Fruit fly (Drosophila melanogaster) whole organism, embryonic: Measurements from ENCODE around the gene CG18563.

Experiments
- ATbp ChIP-seq: fragments of 200-800 bp; sonication (Bioruptor generic); optimal IDR thresholded peaks from 2 replicates; lab custom pipeline; 2017; ENCODE audit warnings: missing biosample characterization, mild to moderate bottlenecking, missing genetic modification characterization, missing genetic modification reagents
- Ada2b ChIP-seq: fragments of 200-800 bp; sonication (Bioruptor generic); IDR thresholded peaks from 2 replicates; pipeline ENCODE4 v1.3.6; 2022; ENCODE audit warnings: missing biosample characterization, missing genetic modification characterization
- Asciz ChIP-seq: fragments of 200-800 bp; sonication (Bioruptor generic); optimal IDR thresholded peaks from 2 replicates; lab custom pipeline; 2017; ENCODE audit warnings: missing biosample characterization, mild to moderate bottlenecking, missing genetic modification characterization, missing genetic modification reagents
- CG10654 ChIP-seq: fragments of 200-800 bp; sonication (Bioruptor generic); optimal IDR thresholded peaks from 2 replicates; lab custom pipeline; 2016; ENCODE audit warnings: missing biosample characterization, missing genetic modification characterization
- CG11398 ChIP-seq: fragments of 200-800 bp; sonication (Bioruptor generic); optimal IDR thresholded peaks from 2 replicates; lab custom pipeline; 2016; ENCODE audit warnings: missing biosample characterization, missing genetic modification characterization
- CG11723 ChIP-seq: fragments of 200-800 bp; sonication (Bioruptor generic); optimal IDR thresholded peaks from 2 replicates; lab custom pipeline; 2017; ENCODE audit warnings: missing biosample characterization, mild to moderate bottlenecking, missing genetic modification characterization
- CG12236 ChIP-seq: fragments of 200-800 bp; sonication (Bioruptor generic); optimal IDR thresholded peaks from 2 replicates; lab custom pipeline; 2016; ENCODE audit warnings: missing biosample characterization, missing genetic modification characterization
- CG13123 ChIP-seq: fragments of 200-800 bp; sonication (Bioruptor generic); optimal IDR thresholded peaks from 2 replicates; lab custom pipeline; 2016; ENCODE audit warnings: missing biosample characterization, missing genetic modification characterization
- CG14710 ChIP-seq: fragments of 200-800 bp; sonication (Bioruptor generic); optimal IDR thresholded peaks from 3 replicates; lab custom pipeline; 2019; ENCODE audit warnings: missing biosample characterization, mild to moderate bottlenecking, missing genetic modification characterization, moderate library complexity
- CG17328 ChIP-seq: fragments of 200-800 bp; sonication (Bioruptor generic); IDR thresholded peaks from 2 replicates; pipeline ENCODE4 v1.3.6; 2022; ENCODE audit warnings: missing biosample characterization, missing genetic modification characterization
- CG17612 ChIP-seq: fragments of 200-800 bp; sonication (Bioruptor generic); IDR thresholded peaks from 2 replicates; pipeline ENCODE4 v1.3.6; 2022; ENCODE audit warnings: missing biosample characterization, missing genetic modification characterization
- CG18011 ChIP-seq: fragments of 200-800 bp; sonication (Bioruptor generic); optimal IDR thresholded peaks from 2 replicates; lab custom pipeline; 2017; ENCODE audit warnings: missing biosample characterization, missing genetic modification characterization, mild to moderate bottlenecking, moderate library complexity, missing genotype
- CG18599 ChIP-seq: fragments of 200-800 bp; sonication (Bioruptor generic); optimal IDR thresholded peaks from 3 replicates; lab custom pipeline; 2017; ENCODE audit warnings: missing biosample characterization, missing genetic modification characterization, mild to moderate bottlenecking, moderate library complexity, missing genetic modification reagents
- CG2120 ChIP-seq: fragments of 200-800 bp; sonication (Bioruptor generic); optimal IDR thresholded peaks from 3 replicates; lab custom pipeline; 2016; ENCODE audit warnings: missing biosample characterization, missing genetic modification characterization
- CG31365 ChIP-seq: fragments of 200-800 bp; sonication (Bioruptor generic); optimal IDR thresholded peaks from 2 replicates; lab custom pipeline; 2018; ENCODE audit warnings: missing biosample characterization, mild to moderate bottlenecking, missing genetic modification characterization
- CG3281 ChIP-seq: fragments of 200-800 bp; sonication (Bioruptor generic); optimal IDR thresholded peaks from 3 replicates; lab custom pipeline; 2017; ENCODE audit warnings: missing biosample characterization, mild to moderate bottlenecking, missing genetic modification characterization
- CG34376 ChIP-seq: fragments of 200-800 bp; sonication (Bioruptor generic); optimal IDR thresholded peaks from 2 replicates; lab custom pipeline; 2018; ENCODE audit warnings: missing biosample characterization, mild to moderate bottlenecking, missing genetic modification characterization
- CG43689 ChIP-seq: fragments of 200-800 bp; sonication (Bioruptor generic); IDR thresholded peaks from 2 replicates; pipeline ENCODE4 v1.3.6; 2022; ENCODE audit warnings: missing biosample characterization, missing genetic modification characterization
- CG4617 ChIP-seq: fragments of 200-800 bp; sonication (Bioruptor generic); optimal IDR thresholded peaks from 3 replicates; lab custom pipeline; 2016; ENCODE audit warnings: missing biosample characterization, missing genetic modification characterization, borderline replicate concordance
- CG4707 ChIP-seq: fragments of 200-800 bp; sonication (Bioruptor generic); optimal IDR thresholded peaks from 2 replicates; lab custom pipeline; 2018; ENCODE audit warnings: missing biosample characterization, mild to moderate bottlenecking, missing genetic modification characterization, moderate library complexity
- CG5245 ChIP-seq: fragments of 200-800 bp; sonication (Bioruptor generic); optimal IDR thresholded peaks from 3 replicates; lab custom pipeline; 2016; ENCODE audit warnings: missing biosample characterization, missing genetic modification characterization
- CG7556 ChIP-seq: fragments of 200-800 bp; sonication (Bioruptor generic); optimal IDR thresholded peaks from 2 replicates; lab custom pipeline; 2017; ENCODE audit warnings: missing biosample characterization, mild to moderate bottlenecking, missing genetic modification characterization
- CG7839 ChIP-seq: fragments of 200-800 bp; sonication (Bioruptor generic); optimal IDR thresholded peaks from 3 replicates; lab custom pipeline; 2018; ENCODE audit warnings: missing biosample characterization, mild to moderate bottlenecking, missing genetic modification characterization, moderate library complexity
- CG7963 ChIP-seq: fragments of 200-800 bp; sonication (Bioruptor generic); IDR thresholded peaks from 3 replicates; pipeline ENCODE4 v1.3.6; 2022; ENCODE audit warnings: missing biosample characterization, missing genetic modification characterization; ENCODE audit not compliant: partially characterized antibody
- CG7987 ChIP-seq: fragments of 200-800 bp; sonication (Bioruptor generic); optimal IDR thresholded peaks from 2 replicates; lab custom pipeline; 2018; ENCODE audit warnings: missing biosample characterization, mild to moderate bottlenecking, missing genetic modification characterization, moderate library complexity
- CG8388 ChIP-seq: fragments of 200-800 bp; sonication (Bioruptor generic); optimal IDR thresholded peaks from 2 replicates; lab custom pipeline; 2019; ENCODE audit warnings: missing biosample characterization, mild to moderate bottlenecking, missing genetic modification characterization, moderate library complexity
- D19B ChIP-seq: fragments of 200-800 bp; sonication (Bioruptor generic); optimal IDR thresholded peaks from 2 replicates; lab custom pipeline; 2017; ENCODE audit warnings: missing biosample characterization, mild to moderate bottlenecking, missing genetic modification characterization
- Fer1 ChIP-seq: fragments of 200-800 bp; sonication (Bioruptor generic); optimal IDR thresholded peaks from 2 replicates; lab custom pipeline; 2017; ENCODE audit warnings: missing biosample characterization, mild to moderate bottlenecking, missing genetic modification characterization
- HHEX ChIP-seq: fragments of 200-800 bp; sonication (Bioruptor generic); optimal IDR thresholded peaks from 3 replicates; lab custom pipeline; 2017; ENCODE audit warnings: missing biosample characterization, mild to moderate bottlenecking, missing genetic modification characterization, missing genetic modification reagents
- Hsf ChIP-seq: fragments of 200-800 bp; sonication (Bioruptor generic); optimal IDR thresholded peaks from 3 replicates; lab custom pipeline; 2016; ENCODE audit warnings: missing biosample characterization, missing genetic modification characterization
- Jarid2 ChIP-seq: fragments of 200-800 bp; sonication (Bioruptor generic); optimal IDR thresholded peaks from 3 replicates; lab custom pipeline; 2017; ENCODE audit warnings: mild to moderate bottlenecking, missing biosample characterization, missing genetic modification reagents, missing genetic modification characterization
- Kr ChIP-seq: fragments of 200-800 bp; sonication (Bioruptor generic); optimal IDR thresholded peaks from 2 replicates; lab custom pipeline; 2017; ENCODE audit warnings: missing biosample characterization, mild to moderate bottlenecking, missing genetic modification characterization
- NC2α ChIP-seq: fragments of 200-800 bp; sonication (Bioruptor generic); optimal IDR thresholded peaks from 2 replicates; lab custom pipeline; 2016; ENCODE audit warnings: missing biosample characterization, missing genetic modification characterization
- PHDP ChIP-seq: fragments of 200-800 bp; sonication (Bioruptor generic); optimal IDR thresholded peaks from 3 replicates; lab custom pipeline; 2018; ENCODE audit warnings: missing biosample characterization, mild to moderate bottlenecking, missing genetic modification characterization, moderate library complexity
- Sox102F ChIP-seq: fragments of 200-800 bp; sonication (Bioruptor generic); optimal IDR thresholded peaks from 2 replicates; lab custom pipeline; 2018; ENCODE audit warnings: missing biosample characterization, mild to moderate bottlenecking, missing genetic modification characterization, moderate library complexity
- Ssrp ChIP-seq: fragments of 200-800 bp; sonication (Bioruptor generic); optimal IDR thresholded peaks from 2 replicates; lab custom pipeline; 2018; ENCODE audit warnings: missing biosample characterization, mild to moderate bottlenecking, missing genetic modification characterization, moderate library complexity
- YL-1 ChIP-seq: fragments of 200-800 bp; sonication (Bioruptor generic); optimal IDR thresholded peaks from 3 replicates; lab custom pipeline; 2017; ENCODE audit warnings: missing biosample characterization, mild to moderate bottlenecking, missing genetic modification characterization
- ab ChIP-seq: fragments of 200-800 bp; sonication (Bioruptor generic); optimal IDR thresholded peaks from 2 replicates; lab custom pipeline; 2016; ENCODE audit warnings: missing biosample characterization, missing genetic modification characterization
- bigmax ChIP-seq: fragments of 200-800 bp; sonication (Bioruptor generic); optimal IDR thresholded peaks from 2 replicates; lab custom pipeline; 2018; ENCODE audit warnings: missing biosample characterization, mild to moderate bottlenecking, missing genetic modification characterization
- bsh ChIP-seq, 2 experiments: fragments of 200-800 bp; sonication (Bioruptor generic); optimal IDR thresholded peaks; 2 replicates each; lab custom pipeline; 2017 to 2018; ENCODE audit warnings: mild to moderate bottlenecking in 2 of 2, missing biosample characterization in 2 of 2, missing genetic modification characterization in 2 of 2, moderate library complexity in 1 of 2
- cas ChIP-seq: fragments of 200-800 bp; sonication (Bioruptor generic); IDR thresholded peaks from 2 replicates; pipeline ENCODE4 v1.3.6; 2022; ENCODE audit warnings: missing biosample characterization, missing genetic modification characterization
- dmrt99B ChIP-seq: fragments of 200-800 bp; sonication (Bioruptor generic); optimal IDR thresholded peaks from 2 replicates; lab custom pipeline; 2018; ENCODE audit warnings: missing biosample characterization, mild to moderate bottlenecking, missing genetic modification characterization, moderate library complexity
- dpn ChIP-seq, 2 experiments: fragments of 200-800 bp; sonication (Bioruptor generic); optimal IDR thresholded peaks; 3 replicates each; lab custom pipeline; 2016; ENCODE audit warnings: missing biosample characterization in 2 of 2, missing genetic modification characterization in 2 of 2
- grau ChIP-seq: fragments of 200-800 bp; optimal IDR thresholded peaks from 3 replicates; lab custom pipeline; 2019; ENCODE audit warnings: missing biosample characterization, mild to moderate bottlenecking, missing genetic modification characterization, moderate library complexity
- hkb ChIP-seq, 2 experiments: fragments of 200-800 bp in 1 of 2; fragments of >200 bp in 1 of 2; sonication (Bioruptor generic) in 1 of 2; IDR thresholded peaks in 1 of 2; optimal IDR thresholded peaks in 1 of 2; 2 replicates each; pipeline versions ENCODE4 v1.3.6 to Lab custom; 2017 to 2022; ENCODE audit warnings: missing biosample characterization in 1 of 2, missing genetic modification characterization in 1 of 2
- oc ChIP-seq: fragments of 200-800 bp; sonication (Bioruptor generic); optimal IDR thresholded peaks from 2 replicates; lab custom pipeline; 2018; ENCODE audit warnings: missing biosample characterization, mild to moderate bottlenecking, missing genetic modification characterization, moderate library complexity
- pnt ChIP-seq: fragments of 200-800 bp; sonication (Bioruptor generic); optimal IDR thresholded peaks from 3 replicates; lab custom pipeline; 2016; ENCODE audit warnings: missing biosample characterization, missing genetic modification characterization
- psq ChIP-seq: fragments of 200-800 bp; sonication (Bioruptor generic); optimal IDR thresholded peaks from 2 replicates; lab custom pipeline; 2017; ENCODE audit warnings: missing biosample characterization, missing genetic modification characterization
- schlank ChIP-seq: fragments of 200-800 bp; sonication (Bioruptor generic); optimal IDR thresholded peaks from 2 replicates; lab custom pipeline; 2018; ENCODE audit warnings: missing biosample characterization, mild to moderate bottlenecking, missing genetic modification characterization
- sens ChIP-seq: fragments of 200-800 bp; sonication (Bioruptor generic); peaks from one replicate; lab custom pipeline; 2016; ENCODE audit warnings: missing biosample characterization, missing genetic modification characterization

CG18563 gene

dm6 chr2L:17422089-17422488, 35.8 kb downstream of the CG18563 start (continued):
- TF ChIP-seq YL-1 (GFP tag; lab: Kevin White, UChicago) (no peak), schlank (tag; lab: Kevin White, UChicago) (no peak), psq (no peak), CG7839 (tag; lab: Kevin White, UChicago) (peak; percentile 17), grau (tag; lab: Kevin White, UChicago) (peak; percentile 27), CG3281 (GFP tag; lab: Kevin White, UChicago) (no peak), CG17328 (no peak), CG12236 (no peak), NC2α (GFP tag; lab: Kevin White, UChicago) (no peak), bigmax (GFP tag; lab: Kevin White, UChicago) (no peak), PHDP (tag; lab: Kevin White, UChicago) (peak; percentile 29), CG18599 (GFP tag; lab: Kevin White, UChicago) (peak; percentile 44), CG43689 (no peak), cas (GFP tag; lab: Robert Waterston, UW) (no peak), Fer1 (GFP tag; lab: Kevin White, UChicago) (peak; percentile 19), CG14710 (tag; lab: Kevin White, UChicago) (no peak), CG2120 (GFP tag; lab: Kevin White, UChicago) (peak; percentile 26), oc (tag; lab: Kevin White, UChicago) (peak; percentile 13), CG4707 (no peak), CG34376 (GFP tag; lab: Kevin White, UChicago) (no peak), hkb (optimal IDR thresholded peaks at IDR 0.05; lab: Kevin White, UChicago) (no peak), hkb (GFP tag; IDR thresholded peaks at IDR 0.05; lab: Robert Waterston, UW) (no peak), Jarid2 (no peak), Sox102F (GFP tag; lab: Kevin White, UChicago) (peak; percentile 30), Kr (GFP tag; lab: Kevin White, UChicago) (no peak), dpn (GFP tag; optimal IDR thresholded peaks at IDR 0.05; lab: Kevin White, UChicago) (no peak), CG11398 (GFP tag; lab: Kevin White, UChicago) (no peak), CG10654 (no peak), CG18011 (no peak), CG7556 (peak; percentile 6), CG4617 (GFP tag; lab: Kevin White, UChicago) (no peak), CG11723 (GFP tag; lab: Kevin White, UChicago) (no peak), HHEX (GFP tag; lab: Kevin White, UChicago) (no peak), Hsf (GFP tag; lab: Kevin White, UChicago) (no peak), Ssrp (tag; lab: Kevin White, UChicago) (no peak), CG8388 (GFP tag; lab: Kevin White, UChicago) (no peak), pnt (no peak), CG31365 (tag; lab: Kevin White, UChicago) (no peak), CG7963 (GFP tag; lab: Robert Waterston, UW) (no peak), ATbp (GFP tag; lab: Kevin White, UChicago) (peak; percentile 8), ab (GFP tag; lab: Kevin White, UChicago) (no peak), Ada2b (GFP tag; lab: Robert Waterston, UW) (peak; percentile 12; the same call in 1 of the 2 replicates), sens (GFP tag; lab: Kevin White, UChicago) (peak; percentile 57), bsh (GFP tag; optimal IDR thresholded peaks at IDR 0.05; lab: Kevin White, UChicago) (peak in 1 of 2 experiments; percentile 2), CG17612 (no peak), Asciz (GFP tag; lab: Kevin White, UChicago) (no peak), dmrt99B (tag; lab: Kevin White, UChicago) (peak; percentile 38), D19B (GFP tag; lab: Kevin White, UChicago) (no peak), CG13123 (no peak), CG7987 (GFP tag; lab: Kevin White, UChicago) (no peak), CG5245 (GFP tag; lab: Kevin White, UChicago) (no peak)
